Fruit fly (Drosophila melanogaster): ENCODE measurements around the gene tzn.

- no peak for TF ChIP-seq CG15336 (GFP tag; IDR thresholded peaks at IDR 0.05)
- no peak for TF ChIP-seq Sox102F (GFP tag; optimal IDR thresholded peaks at IDR 0.05)
- no peak for TF ChIP-seq ss (GFP tag; optimal IDR thresholded peaks at IDR 0.05)
- TF ChIP-seq fkh (GFP tag; optimal IDR thresholded peaks at IDR 0.05): peak; percentile 15
- no peak for TF ChIP-seq Gug (GFP tag; IDR thresholded peaks at IDR 0.05)
- no peak for TF ChIP-seq Sox15 (GFP tag; optimal IDR thresholded peaks at IDR 0.05)
- TF ChIP-seq acj6 (GFP tag; optimal IDR thresholded peaks at IDR 0.05): peak; percentile 4
- no peak for TF ChIP-seq Blimp-1 (GFP tag; optimal IDR thresholded peaks at IDR 0.05)
- peak; percentile 0 for TF ChIP-seq CG8319 (GFP tag; optimal IDR thresholded peaks at IDR 0.05)
- peak; percentile 15 for TF ChIP-seq Met (GFP tag; optimal IDR thresholded peaks at IDR 0.05)
- TF ChIP-seq Hr4 (GFP tag; optimal IDR thresholded peaks at IDR 0.05): no peak
Observed at dm6 chr3L:20837040-20837830, 38.8 kb downstream of the tzn start, which contains the start of gene CG13255.
